Fruit fly (Drosophila melanogaster): Measurements from ENCODE around the gene CG14668.

The CG14668 gene

DNA sequence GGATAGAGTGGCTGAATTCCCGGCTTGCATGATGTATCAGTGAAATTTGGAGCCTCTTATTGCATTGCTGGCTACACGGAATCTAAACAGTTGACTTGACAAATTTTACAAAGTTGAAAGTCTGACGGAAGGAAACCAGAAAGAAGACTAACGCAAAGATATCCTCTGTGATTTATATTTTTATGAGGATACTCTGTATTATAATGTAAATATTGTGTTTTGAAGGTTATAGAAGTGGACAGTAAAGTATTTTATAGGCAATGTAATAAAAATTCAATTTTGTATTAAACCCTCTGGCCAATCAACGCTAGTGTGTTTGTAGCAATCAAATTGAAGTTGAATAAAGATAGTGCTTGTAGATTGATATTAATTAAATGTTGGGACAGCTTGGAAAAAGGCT is at the start of gene CG14668:
Gene CG14668 (minus strand): TSS at position 101 of the 400 bp plus-strand sequence.
- TF ChIP-seq psq (optimal IDR thresholded peaks at IDR 0.05) (no peak), CG8478 (optimal IDR thresholded peaks at IDR 0.05) (no peak), Dll (optimal IDR thresholded peaks at IDR 0.05) (no peak), EcR (GFP tag; optimal IDR thresholded peaks at IDR 0.05) (no peak), usp (GFP tag; optimal IDR thresholded peaks at IDR 0.05) (no peak), pan (optimal IDR thresholded peaks at IDR 0.05) (no peak)

DNA sequence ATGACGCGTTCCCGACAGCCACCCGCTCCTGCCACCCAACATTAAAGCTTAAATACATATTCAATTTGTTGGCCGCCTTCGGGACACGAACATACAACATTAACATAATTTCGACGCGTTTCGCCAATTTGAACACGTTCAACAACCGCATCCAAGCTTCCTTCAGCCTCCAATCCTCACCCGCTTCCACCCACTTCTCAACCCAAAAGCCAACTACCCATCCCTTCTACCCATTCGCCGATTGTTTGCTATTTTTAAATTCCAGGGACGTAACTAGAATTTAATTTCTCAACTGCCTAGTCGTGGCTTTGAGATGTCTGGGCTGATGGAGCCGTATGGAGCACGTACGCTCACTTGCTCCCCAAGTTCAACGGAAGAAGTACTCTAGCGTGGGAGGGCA is 42.3 kb upstream of the CG14668 start:
- TF ChIP-seq usp (GFP tag; optimal IDR thresholded peaks at IDR 0.05) (no peak), pan (optimal IDR thresholded peaks at IDR 0.05) (no peak), EcR (GFP tag; optimal IDR thresholded peaks at IDR 0.05) (no peak), psq (optimal IDR thresholded peaks at IDR 0.05) (no peak), Dll (optimal IDR thresholded peaks at IDR 0.05) (no peak), CG8478 (optimal IDR thresholded peaks at IDR 0.05) (no peak)

DNA sequence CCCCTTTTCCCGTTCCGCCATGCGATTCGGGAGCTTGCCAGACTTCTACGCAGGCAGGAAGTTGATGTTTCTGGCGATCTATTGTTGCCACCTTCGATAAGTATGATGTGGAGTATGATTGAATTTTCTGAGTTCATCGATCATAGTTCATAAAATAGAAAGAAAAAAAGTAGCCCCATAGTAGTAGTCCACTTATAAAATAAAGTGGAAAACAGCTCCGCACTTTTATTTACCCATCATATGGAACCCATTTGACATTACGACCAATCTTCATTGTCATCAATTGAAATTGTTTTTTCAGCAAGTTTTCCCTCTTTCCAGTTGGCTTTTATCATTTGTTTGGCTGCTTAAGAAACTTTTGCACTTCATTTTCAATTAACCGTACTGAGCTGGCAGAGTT is 39.7 kb upstream of the CG14668 start, which contains the start of gene CG12147:
Gene CG12147 (minus strand): TSS at position 101 of the 400 bp plus-strand sequence.
- no peak for TF ChIP-seq CG8478 (optimal IDR thresholded peaks at IDR 0.05)
- no peak for TF ChIP-seq pan (optimal IDR thresholded peaks at IDR 0.05)
- TF ChIP-seq psq (optimal IDR thresholded peaks at IDR 0.05): no peak
- no peak for TF ChIP-seq EcR (GFP tag; optimal IDR thresholded peaks at IDR 0.05)
- no peak for TF ChIP-seq usp (GFP tag; optimal IDR thresholded peaks at IDR 0.05)
- TF ChIP-seq Dll (optimal IDR thresholded peaks at IDR 0.05): no peak

DNA sequence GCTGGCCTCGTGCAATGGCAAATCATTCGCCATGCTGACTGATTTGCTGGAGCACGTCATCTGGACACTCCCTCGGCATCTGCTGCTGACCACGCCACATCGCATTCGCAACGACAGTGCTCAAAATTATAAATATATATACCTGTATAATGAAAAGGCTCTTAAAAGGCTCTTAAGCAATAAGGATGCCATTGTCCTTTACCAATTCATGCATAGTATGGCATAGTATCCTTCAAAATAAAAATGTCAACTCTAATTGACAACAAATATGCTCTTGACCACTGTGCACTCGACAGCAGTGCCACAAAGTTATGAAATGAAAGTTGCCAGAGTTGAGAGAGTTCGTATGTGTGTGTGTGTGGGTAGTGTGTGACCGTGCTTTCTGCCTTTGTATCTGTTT is 34.7 kb upstream of the CG14668 start:
- TF ChIP-seq CG8478 (optimal IDR thresholded peaks at IDR 0.05): no peak
- no peak for TF ChIP-seq EcR (GFP tag; optimal IDR thresholded peaks at IDR 0.05)
- TF ChIP-seq pan (optimal IDR thresholded peaks at IDR 0.05): no peak
- no peak for TF ChIP-seq Dll (optimal IDR thresholded peaks at IDR 0.05)
- no peak for TF ChIP-seq usp (GFP tag; optimal IDR thresholded peaks at IDR 0.05)
- TF ChIP-seq psq (optimal IDR thresholded peaks at IDR 0.05): no peak

DNA sequence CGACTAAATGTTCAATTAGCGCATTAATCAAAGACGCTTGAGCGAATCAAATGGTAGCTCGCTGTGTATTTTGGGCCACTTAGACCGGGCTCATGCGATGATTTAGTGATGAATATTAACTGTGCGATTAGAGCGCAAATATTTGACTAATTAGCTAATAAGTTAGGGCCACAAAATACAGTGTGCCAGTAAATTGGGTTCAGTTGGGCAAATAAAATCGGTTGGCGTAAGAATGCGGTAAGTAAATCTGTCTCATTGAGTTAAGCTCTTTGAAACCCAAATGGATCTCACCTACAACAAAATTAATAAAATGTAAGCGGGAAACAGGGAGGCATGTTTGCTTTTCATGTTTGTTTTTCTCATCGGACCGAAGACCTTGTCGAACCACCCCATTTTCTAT is 33.0 kb upstream of the CG14668 start:
- TF ChIP-seq EcR (GFP tag; optimal IDR thresholded peaks at IDR 0.05): no peak
- TF ChIP-seq pan (optimal IDR thresholded peaks at IDR 0.05): no peak
- no peak for TF ChIP-seq psq (optimal IDR thresholded peaks at IDR 0.05)
- TF ChIP-seq CG8478 (optimal IDR thresholded peaks at IDR 0.05): no peak
- TF ChIP-seq usp (GFP tag; optimal IDR thresholded peaks at IDR 0.05): no peak
- TF ChIP-seq Dll (optimal IDR thresholded peaks at IDR 0.05): no peak

DNA sequence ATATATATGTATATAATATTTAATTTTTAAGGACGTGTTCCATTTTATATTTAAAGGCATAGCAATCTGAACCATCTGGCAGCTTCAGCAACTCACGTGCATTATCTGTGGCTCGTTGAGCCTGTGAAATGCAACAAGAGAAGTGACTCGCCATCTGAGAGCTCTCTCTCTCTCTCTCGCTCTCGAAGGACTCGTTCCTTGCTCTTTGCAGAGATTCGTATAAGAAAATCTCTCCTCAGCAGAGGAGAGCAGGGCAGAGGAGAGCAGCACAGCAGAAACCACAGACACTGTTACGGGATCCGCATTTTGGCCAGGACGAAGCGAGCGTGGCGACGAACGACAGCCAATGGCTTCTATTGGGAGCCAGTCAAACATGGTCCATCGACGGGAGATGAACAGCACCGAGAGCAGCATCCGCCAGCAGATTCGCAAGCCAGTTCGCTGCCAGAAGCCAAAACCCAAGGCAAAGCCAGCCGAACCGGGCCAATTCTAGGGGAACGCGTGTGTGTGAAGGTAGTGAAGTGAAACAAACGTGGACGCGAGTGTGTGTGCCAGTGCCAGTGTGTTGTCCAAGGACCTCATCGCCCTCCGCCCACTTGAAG is 26.8 kb upstream of the CG14668 start, which contains the start of gene CG14669:
Gene CG14669 (plus strand): TSS at position 381 of the 602 bp plus-strand sequence.
- TF ChIP-seq psq (optimal IDR thresholded peaks at IDR 0.05): no peak
- TF ChIP-seq CG8478 (optimal IDR thresholded peaks at IDR 0.05): no peak

DNA sequence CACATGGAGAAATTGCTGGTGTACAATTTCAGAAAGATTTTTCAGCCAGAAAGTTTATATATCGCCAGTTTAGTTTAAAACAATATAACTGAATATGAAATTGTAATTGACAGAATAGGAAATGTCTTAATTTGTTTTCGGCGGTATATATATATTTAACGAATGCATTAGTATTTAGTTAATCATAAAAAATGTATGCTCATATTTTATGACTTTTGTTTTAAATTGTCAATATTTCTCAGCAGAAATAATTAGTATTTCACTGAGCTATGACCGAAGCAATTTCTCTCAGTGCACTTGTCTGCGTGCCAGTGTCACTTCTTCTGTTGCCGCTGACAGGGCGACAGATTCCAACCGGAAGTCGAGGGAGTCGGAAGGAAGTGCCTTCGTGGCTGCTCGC is 25.5 kb upstream of the CG14668 start:
- TF ChIP-seq pan (optimal IDR thresholded peaks at IDR 0.05) (no peak), EcR (GFP tag; optimal IDR thresholded peaks at IDR 0.05) (no peak), psq (optimal IDR thresholded peaks at IDR 0.05) (no peak), Dll (optimal IDR thresholded peaks at IDR 0.05) (no peak), CG8478 (optimal IDR thresholded peaks at IDR 0.05) (no peak), usp (GFP tag; optimal IDR thresholded peaks at IDR 0.05) (no peak)

DNA sequence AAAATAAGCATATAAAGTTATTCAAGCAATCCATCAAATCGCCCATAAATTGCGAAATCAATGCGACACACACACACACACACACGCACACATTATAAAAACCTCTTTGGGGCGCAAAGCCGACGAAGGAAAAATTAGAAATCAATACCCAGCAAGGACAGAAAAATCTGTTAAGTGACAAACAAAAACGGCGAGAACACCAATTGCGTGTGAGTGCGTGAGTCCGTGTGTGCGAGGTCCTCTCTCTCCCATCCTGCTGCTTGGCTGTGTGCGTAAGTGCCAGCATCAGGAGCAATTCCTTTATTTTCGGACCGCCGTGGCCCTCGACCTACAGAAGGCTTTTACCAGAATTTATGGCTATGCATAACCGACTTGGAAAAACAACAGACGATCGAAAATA is 24.8 kb upstream of the CG14668 start, which contains the start of gene Orco:
Gene Orco (minus strand): TSS at position 101 of the 400 bp plus-strand sequence.
- TF ChIP-seq usp (GFP tag; optimal IDR thresholded peaks at IDR 0.05): no peak
- no peak for TF ChIP-seq Dll (optimal IDR thresholded peaks at IDR 0.05)
- no peak for TF ChIP-seq pan (optimal IDR thresholded peaks at IDR 0.05)
- no peak for TF ChIP-seq CG8478 (optimal IDR thresholded peaks at IDR 0.05)
- no peak for TF ChIP-seq psq (optimal IDR thresholded peaks at IDR 0.05)
- no peak for TF ChIP-seq EcR (GFP tag; optimal IDR thresholded peaks at IDR 0.05)

DNA sequence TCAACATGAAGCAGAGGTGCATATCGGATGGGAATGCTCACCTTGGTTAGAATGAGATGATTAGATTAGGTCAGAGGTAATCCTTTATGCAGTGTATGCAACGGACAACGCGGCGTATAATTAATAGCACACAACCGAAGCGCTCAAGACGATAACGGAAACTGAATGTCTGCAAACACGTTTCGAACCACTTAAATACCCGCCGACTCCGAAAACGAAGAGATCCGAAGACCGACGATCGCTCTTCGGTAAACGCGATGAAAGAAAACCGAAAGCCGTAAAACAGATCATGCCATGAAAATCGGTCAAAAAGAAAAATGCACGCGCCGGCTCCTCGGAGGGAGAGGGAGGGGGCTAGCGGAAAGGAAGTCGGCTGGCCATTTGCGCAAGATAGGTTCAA is 16.5 kb upstream of the CG14668 start, which contains the start of gene CG2663:
Gene CG2663 (minus strand): TSS at position 173 of the 400 bp plus-strand sequence.
- TF ChIP-seq EcR (GFP tag; optimal IDR thresholded peaks at IDR 0.05) (no peak), CG8478 (optimal IDR thresholded peaks at IDR 0.05) (no peak), usp (GFP tag; optimal IDR thresholded peaks at IDR 0.05) (no peak), Dll (optimal IDR thresholded peaks at IDR 0.05) (no peak), psq (optimal IDR thresholded peaks at IDR 0.05) (no peak), pan (optimal IDR thresholded peaks at IDR 0.05) (no peak)

DNA sequence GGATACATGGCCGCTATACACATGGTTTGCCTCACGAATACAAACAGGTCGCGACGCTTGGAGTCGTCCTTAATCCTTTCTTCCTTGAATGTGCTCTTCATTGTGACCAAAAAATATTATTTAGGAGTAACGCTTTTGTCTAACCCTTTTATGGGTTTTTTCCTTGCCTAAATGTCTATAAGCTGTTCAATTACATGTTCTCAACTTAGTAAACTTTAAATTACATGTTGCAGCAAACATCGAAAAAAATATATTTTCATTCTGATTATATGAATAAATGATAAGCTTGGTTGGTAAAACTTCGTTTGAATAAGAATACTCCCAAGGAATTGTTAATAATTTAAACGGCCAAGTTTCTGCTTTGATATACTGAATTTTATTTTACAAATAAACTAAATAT is 11.6 kb upstream of the CG14668 start, which contains the start of gene Or83a:
Gene Or83a (minus strand): TSS at position 101 of the 400 bp plus-strand sequence.
- no peak for TF ChIP-seq usp (GFP tag; optimal IDR thresholded peaks at IDR 0.05)
- TF ChIP-seq Dll (optimal IDR thresholded peaks at IDR 0.05): no peak
- no peak for TF ChIP-seq EcR (GFP tag; optimal IDR thresholded peaks at IDR 0.05)
- no peak for TF ChIP-seq psq (optimal IDR thresholded peaks at IDR 0.05)
- TF ChIP-seq CG8478 (optimal IDR thresholded peaks at IDR 0.05): no peak
- TF ChIP-seq pan (optimal IDR thresholded peaks at IDR 0.05): no peak

DNA sequence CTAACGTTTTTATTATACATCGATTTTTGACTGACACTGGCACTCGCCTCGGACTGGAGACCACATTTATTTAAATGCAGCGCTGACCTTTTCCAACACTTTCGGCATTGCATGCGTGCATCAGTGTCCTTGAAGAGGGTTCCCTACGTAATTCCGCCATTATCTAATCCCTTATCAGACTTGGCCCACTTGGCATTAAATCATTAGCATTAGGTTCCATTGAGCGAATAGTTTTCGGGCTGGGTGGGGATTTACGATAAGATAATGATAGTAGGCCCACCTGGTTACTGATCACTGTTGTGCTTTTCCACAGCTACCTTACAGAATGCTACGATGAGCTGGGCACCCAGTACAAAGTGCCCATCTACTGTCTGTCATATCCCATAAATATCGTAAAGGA is 7.7 kb upstream of the CG14668 start:
- TF ChIP-seq psq (optimal IDR thresholded peaks at IDR 0.05): no peak
- TF ChIP-seq pan (optimal IDR thresholded peaks at IDR 0.05): no peak
- TF ChIP-seq usp (GFP tag; optimal IDR thresholded peaks at IDR 0.05): no peak
- no peak for TF ChIP-seq CG8478 (optimal IDR thresholded peaks at IDR 0.05)
- no peak for TF ChIP-seq EcR (GFP tag; optimal IDR thresholded peaks at IDR 0.05)
- TF ChIP-seq Dll (optimal IDR thresholded peaks at IDR 0.05): no peak

DNA sequence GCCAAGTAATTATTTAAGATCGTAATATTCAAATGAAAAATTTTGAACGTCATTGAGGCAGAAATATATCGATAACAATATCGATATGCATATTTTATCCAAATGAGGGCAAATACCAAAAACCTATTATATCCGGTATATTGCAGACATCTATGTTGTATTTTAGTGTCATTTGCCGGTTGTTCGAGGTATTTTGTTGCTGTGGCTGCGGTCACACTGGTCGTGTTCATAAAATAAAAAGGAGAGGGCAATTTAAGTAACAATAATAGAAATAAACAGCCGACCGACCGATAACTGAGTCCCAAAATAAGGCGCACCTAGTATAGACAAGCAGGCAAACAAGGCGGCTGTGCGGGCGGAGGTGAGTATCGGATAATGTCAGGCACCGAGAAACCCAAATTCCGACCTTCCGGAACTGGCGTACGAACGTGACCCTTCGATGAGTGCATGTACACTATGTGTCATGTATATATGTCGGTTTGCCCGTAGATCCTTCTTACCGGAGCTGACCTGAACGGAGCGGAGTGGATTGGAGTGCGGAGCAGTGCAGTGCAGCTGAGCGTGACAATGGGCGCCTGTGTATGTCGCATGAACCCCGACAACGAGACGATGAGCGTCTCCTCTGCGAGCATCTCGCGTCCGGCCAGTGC is 6.4 kb upstream of the CG14668 start, which contains the start of gene CG1172:
Gene CG1172 (plus strand): TSS at position 181 of the 650 bp plus-strand sequence.
- no peak for TF ChIP-seq Dll (optimal IDR thresholded peaks at IDR 0.05)
- TF ChIP-seq CG8478 (optimal IDR thresholded peaks at IDR 0.05): no peak
- no peak for TF ChIP-seq EcR (GFP tag; optimal IDR thresholded peaks at IDR 0.05)
- no peak for TF ChIP-seq psq (optimal IDR thresholded peaks at IDR 0.05)
- no peak for TF ChIP-seq pan (optimal IDR thresholded peaks at IDR 0.05)
- no peak for TF ChIP-seq usp (GFP tag; optimal IDR thresholded peaks at IDR 0.05)
